Worm (Caenorhabditis elegans) whole organism, L2 larva: ENCODE data around the gene yju-2.

Experiments used
- C34F6.9 ChIP-seq: fragments of 150-350 bp; optimal IDR thresholded peaks from 2 replicates; lab custom pipeline; 2014; ENCODE audit warnings: missing biosample characterization, missing genetic modification characterization
- F13H6.1 ChIP-seq: sonication (generic microtip); optimal IDR thresholded peaks from 2 replicates; lab custom pipeline; 2016; ENCODE audit warnings: missing genetic modification characterization, missing compliant biosample characterization
- R02D3.7 ChIP-seq: fragments of 150-350 bp; optimal IDR thresholded peaks from 2 replicates; lab custom pipeline; 2014; ENCODE audit warnings: missing biosample characterization, missing genetic modification characterization
- ZK546.5 ChIP-seq: sonication (generic microtip); optimal IDR thresholded peaks from 2 replicates; lab custom pipeline; 2017; ENCODE audit warnings: missing biosample characterization, missing genetic modification characterization
- aly-2 ChIP-seq: fragments of 150-350 bp; optimal IDR thresholded peaks from 2 replicates; lab custom pipeline; 2014; ENCODE audit warnings: missing biosample characterization, missing genetic modification characterization
- blmp-1 ChIP-seq: sonication (generic microtip); optimal IDR thresholded peaks from 2 replicates; lab custom pipeline; 2017; ENCODE audit warnings: missing genetic modification characterization, mild to moderate bottlenecking, missing compliant biosample characterization, antibody characterized with exemption, moderate library complexity; ENCODE audit not compliant: insufficient read depth
- crh-2 ChIP-seq: sonication (generic microtip); optimal IDR thresholded peaks from 2 replicates; lab custom pipeline; 2017; ENCODE audit warnings: missing biosample characterization, missing genetic modification characterization
- elt-1 ChIP-seq: fragments of 150-350 bp; optimal IDR thresholded peaks from 2 replicates; lab custom pipeline; 2014; ENCODE audit warnings: missing biosample characterization, missing genetic modification characterization
- gmeb-1 ChIP-seq: fragments of 150-350 bp; optimal IDR thresholded peaks from 2 replicates; lab custom pipeline; 2014; ENCODE audit warnings: missing biosample characterization, missing genetic modification characterization
- lin-11 ChIP-seq: fragments of 150-350 bp; sonication (generic microtip); optimal IDR thresholded peaks from 2 replicates; lab custom pipeline; 2014; ENCODE audit warnings: missing biosample characterization, missing genetic modification characterization, inconsistent platforms, mixed read lengths
- lsy-2 ChIP-seq, 2 experiments: fragments of 150-350 bp in 1 of 2; sonication (generic microtip) in 1 of 2; optimal IDR thresholded peaks; 2 replicates each; lab custom pipeline; 2014 to 2017; ENCODE audit warnings: missing biosample characterization in 2 of 2, missing genetic modification characterization in 2 of 2
- mab-5 ChIP-seq: fragments of 150-350 bp; optimal IDR thresholded peaks from 2 replicates; lab custom pipeline; 2014; ENCODE audit warnings: missing biosample characterization, missing genetic modification characterization
- mbf-1 ChIP-seq: sonication (generic microtip); optimal IDR thresholded peaks from 2 replicates; lab custom pipeline; 2017; ENCODE audit warnings: missing biosample characterization, missing genetic modification characterization
- nhr-10 ChIP-seq: sonication (generic microtip); optimal IDR thresholded peaks from 2 replicates; lab custom pipeline; 2017; ENCODE audit warnings: missing biosample characterization, missing genetic modification characterization
- nhr-129 ChIP-seq: fragments of 150-350 bp; optimal IDR thresholded peaks from 2 replicates; lab custom pipeline; 2014; ENCODE audit warnings: missing biosample characterization, missing genetic modification characterization
- nhr-23 ChIP-seq: fragments of 150-350 bp; optimal IDR thresholded peaks from 2 replicates; lab custom pipeline; 2014; ENCODE audit warnings: missing biosample characterization, missing genetic modification reagents, missing genetic modification characterization
- nhr-237 ChIP-seq: fragments of 150-350 bp; optimal IDR thresholded peaks from 2 replicates; lab custom pipeline; 2014; ENCODE audit warnings: missing biosample characterization, missing genetic modification characterization
- nhr-25 ChIP-seq: fragments of 150-350 bp; sonication (generic microtip); optimal IDR thresholded peaks from 3 replicates; lab custom pipeline; 2014; ENCODE audit warnings: missing biosample characterization, missing genetic modification characterization
- nhr-6 ChIP-seq: fragments of 150-350 bp; optimal IDR thresholded peaks from 2 replicates; lab custom pipeline; 2014; ENCODE audit warnings: missing biosample characterization, missing genetic modification characterization
- nhr-77 ChIP-seq: fragments of 150-350 bp; optimal IDR thresholded peaks from 2 replicates; lab custom pipeline; 2014; ENCODE audit warnings: missing biosample characterization, missing genetic modification characterization
- peb-1 ChIP-seq: fragments of 150-350 bp; optimal IDR thresholded peaks from 2 replicates; lab custom pipeline; 2014; ENCODE audit warnings: missing biosample characterization, missing genetic modification characterization
- sma-3 ChIP-seq: sonication (generic microtip); optimal IDR thresholded peaks from 2 replicates; lab custom pipeline; 2016; ENCODE audit warnings: missing genetic modification reagents, missing genetic modification characterization, missing compliant biosample characterization
- sma-9 ChIP-seq, 2 experiments: fragments of 150-350 bp in 1 of 2; sonication (generic microtip) in 1 of 2; optimal IDR thresholded peaks; 2 replicates each; lab custom pipeline; 2014 to 2016; ENCODE audit warnings: missing genetic modification characterization in 2 of 2, mild to moderate bottlenecking in 1 of 2, missing biosample characterization in 1 of 2, missing compliant biosample characterization in 1 of 2, missing genetic modification reagents in 1 of 2, moderate library complexity in 1 of 2
- unc-62 ChIP-seq: fragments of 150-350 bp; optimal IDR thresholded peaks from 2 replicates; lab custom pipeline; 2014; ENCODE audit warnings: missing biosample characterization, missing genetic modification reagents, missing genetic modification characterization
- zag-1 ChIP-seq: fragments of 150-350 bp; optimal IDR thresholded peaks from 2 replicates; lab custom pipeline; 2014; ENCODE audit warnings: missing biosample characterization, missing genetic modification characterization
- ztf-1 ChIP-seq: fragments of 200-800 bp; sonication (Bioruptor generic); conservative IDR thresholded peaks from 2 replicates; pipeline ENCODE4 v1.3.6; 2022; ENCODE audit warnings: missing genetic modification characterization, missing compliant biosample characterization
- ztf-4 ChIP-seq: fragments of 150-350 bp; optimal IDR thresholded peaks from 2 replicates; lab custom pipeline; 2014; ENCODE audit warnings: missing biosample characterization, missing genetic modification characterization

yju-2 gene

ce11 chrIII:7216924-7217521 is 32.9 kb downstream of the yju-2 start (continued):
- no peak for TF ChIP-seq zag-1 (tag; lab: Kevin White, UChicago)
- peak; percentile 24 for TF ChIP-seq ztf-4 (tag; lab: Kevin White, UChicago)
- peak; percentile 70 for TF ChIP-seq mab-5 (tag; lab: Kevin White, UChicago)
- TF ChIP-seq nhr-77 (tag; lab: Kevin White, UChicago), result no peak

DNA sequence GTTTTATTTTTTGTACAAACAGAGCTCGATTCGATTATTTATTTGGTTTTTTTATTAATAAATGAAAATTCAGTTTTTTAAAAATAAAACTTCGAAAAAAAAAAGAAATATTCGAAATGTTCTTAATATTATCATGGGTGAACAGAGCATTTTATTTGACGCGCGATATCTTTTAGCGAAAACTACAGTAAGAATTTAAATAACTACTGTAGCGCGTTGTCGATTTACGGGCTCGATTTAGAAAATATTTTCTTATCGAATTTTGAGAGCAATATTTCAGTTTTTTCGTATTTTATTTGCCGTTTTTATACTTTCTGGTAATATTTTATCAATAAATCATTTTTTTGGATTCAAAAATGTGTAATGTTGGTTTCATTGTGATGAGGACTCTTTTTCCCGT is 37.0 kb downstream of the yju-2 start:
- TF ChIP-seq nhr-23 (tag; lab: Kevin White, UChicago), result no peak
- peak in 1 of 2 experiments; percentile 40 for TF ChIP-seq lsy-2 (tag; optimal IDR thresholded peaks at IDR 0.05; lab: Kevin White, UChicago)

- TF ChIP-seq nhr-10 (tag; lab: Kevin White, UChicago), result no peak
- TF ChIP-seq sma-9 (GFP tag; optimal IDR thresholded peaks at IDR 0.05; lab: Kevin White, UChicago), result no peak
- TF ChIP-seq sma-9 (tag; optimal IDR thresholded peaks at IDR 0.05; lab: Kevin White, UChicago), result no peak
Measured at ce11 chrIII:7223029-7223428, 38.9 kb downstream of the yju-2 start, which contains the start of gene der-2. der-2 (minus strand) TSS chrIII:7223129.

DNA sequence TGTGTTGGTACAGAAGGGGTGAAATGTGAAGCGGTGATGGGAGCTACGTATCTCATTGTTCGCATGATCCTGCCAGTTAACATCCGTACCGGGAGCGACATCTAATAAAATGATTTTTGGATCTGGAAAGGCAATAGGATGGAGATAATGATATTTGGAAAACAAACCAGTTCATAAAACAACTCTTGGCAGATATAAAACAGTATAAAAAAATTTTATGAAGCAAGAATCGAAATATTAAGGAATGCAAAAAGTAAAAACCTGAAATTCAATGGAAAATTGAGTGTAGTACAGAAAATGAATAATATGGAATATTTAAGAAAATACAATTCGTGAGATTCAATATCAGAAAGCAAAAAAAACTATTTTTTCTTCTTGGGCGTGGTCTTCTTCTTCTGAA is 42.5 kb downstream of the yju-2 start, which contains the start of gene hsp-75:
Gene hsp-75, minus strand, starts transcription at position 101 of the 400 bp plus-strand sequence.
- TF ChIP-seq nhr-77 (tag; lab: Kevin White, UChicago) (no peak), nhr-25 (tag; lab: Kevin White, UChicago) (no peak), R02D3.7 (tag; lab: Kevin White, UChicago) (no peak), lin-11 (no peak), mbf-1 (no peak), blmp-1 (tag; lab: Kevin White, UChicago) (no peak), peb-1 (no peak), elt-1 (tag; lab: Kevin White, UChicago) (no peak), ztf-1 (no peak), nhr-237 (tag; lab: Kevin White, UChicago) (no peak)
- TF ChIP-seq, all 48 proteins: peak for 0

ce11 chrIII:7229687-7230086 is 45.6 kb downstream of the yju-2 start, which contains the start of gene R151.8:
R151.8 (minus strand) TSS chrIII:7229787.
- TF ChIP-seq F13H6.1 (no peak), nhr-10 (tag; lab: Kevin White, UChicago) (no peak), ZK546.5 (tag; lab: Kevin White, UChicago) (no peak), C34F6.9 (tag; lab: Kevin White, UChicago) (no peak), aly-2 (tag; lab: Kevin White, UChicago) (no peak), ztf-4 (tag; lab: Kevin White, UChicago) (no peak), nhr-129 (tag; lab: Kevin White, UChicago) (no peak), nhr-6 (no peak), nhr-23 (tag; lab: Kevin White, UChicago) (no peak)

DNA sequence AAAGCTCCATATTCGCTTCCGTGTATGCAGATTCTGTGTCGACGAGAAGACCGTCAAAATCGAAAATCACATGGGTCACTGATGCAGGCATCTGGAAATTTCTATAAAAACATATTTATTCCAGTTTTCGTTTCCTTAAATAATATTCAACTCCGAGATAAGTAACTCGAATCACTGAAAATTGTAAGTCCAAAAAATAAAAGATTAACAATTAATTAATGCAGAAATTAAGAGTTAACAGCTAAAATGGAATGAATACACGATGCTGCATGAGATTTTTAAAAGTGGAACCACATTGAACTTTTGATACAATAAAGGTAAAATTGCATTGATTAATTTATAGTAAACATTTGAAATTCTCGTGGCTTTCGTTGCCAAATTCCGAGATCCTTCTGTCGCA is 46.7 kb downstream of the yju-2 start, which contains the start of gene R151.10:
Gene R151.10, minus strand, starts transcription at position 101 of the 400 bp plus-strand sequence.
- TF ChIP-seq nhr-237 (tag; lab: Kevin White, UChicago), result no peak
- no peak for TF ChIP-seq nhr-10 (tag; lab: Kevin White, UChicago)
- no peak for TF ChIP-seq mbf-1
- no peak for TF ChIP-seq unc-62 (GFP tag; lab: Kevin White, UChicago)
- TF ChIP-seq nhr-129 (tag; lab: Kevin White, UChicago), result no peak
- no peak for TF ChIP-seq elt-1 (tag; lab: Kevin White, UChicago)
- TF ChIP-seq crh-2 (tag; lab: Kevin White, UChicago), result no peak
- no peak for TF ChIP-seq sma-3

- TF ChIP-seq gmeb-1 (tag; lab: Kevin White, UChicago) (no peak), sma-9 (GFP tag; optimal IDR thresholded peaks at IDR 0.05; lab: Kevin White, UChicago) (no peak), sma-9 (tag; optimal IDR thresholded peaks at IDR 0.05; lab: Kevin White, UChicago) (no peak), nhr-237 (tag; lab: Kevin White, UChicago) (no peak), blmp-1 (tag; lab: Kevin White, UChicago) (no peak)
Measured at ce11 chrIII:7232782-7233181, 48.6 kb downstream of the yju-2 start, which contains the start of gene adr-2. adr-2 (minus strand) TSS chrIII:7232882.
